Worm (Caenorhabditis elegans) whole organism, L3 larva: ENCODE measurements around the gene F10B5.3.

Experiments
- R02D3.7 ChIP-seq: fragments of 150-350 bp; optimal IDR thresholded peaks from 2 replicates; lab custom pipeline; 2014; ENCODE audit warnings: missing biosample characterization, missing genetic modification characterization
- ZK546.5 ChIP-seq: sonication (generic microtip); optimal IDR thresholded peaks from 2 replicates; lab custom pipeline; 2017; ENCODE audit warnings: missing biosample characterization, missing genetic modification characterization
- aly-2 ChIP-seq: fragments of 150-350 bp; optimal IDR thresholded peaks from 2 replicates; lab custom pipeline; 2014; ENCODE audit warnings: missing biosample characterization, missing genetic modification characterization
- ama-1 ChIP-seq: fragments of 150-350 bp; optimal IDR thresholded peaks from 2 replicates; lab custom pipeline; 2018
- ceh-82 ChIP-seq: fragments of 150-350 bp; optimal IDR thresholded peaks from 2 replicates; lab custom pipeline; 2014; ENCODE audit warnings: missing biosample characterization, missing genetic modification characterization
- ceh-9 ChIP-seq: sonication (generic microtip); optimal IDR thresholded peaks from 2 replicates; lab custom pipeline; 2018; ENCODE audit warnings: missing biosample characterization, missing genetic modification characterization
- daf-12 ChIP-seq: fragments of 150-350 bp; optimal IDR thresholded peaks from 2 replicates; lab custom pipeline; 2014; ENCODE audit warnings: missing biosample characterization, missing genetic modification reagents, missing genetic modification characterization
- elt-2 ChIP-seq: sonication (generic microtip); optimal IDR thresholded peaks from 2 replicates; lab custom pipeline; 2016; ENCODE audit warnings: missing genetic modification reagents, mild to moderate bottlenecking, missing genetic modification characterization, missing compliant biosample characterization
- elt-3 ChIP-seq, 3 experiments: fragments of 150-350 bp in 1 of 3; sonication (generic microtip) in 2 of 3; optimal IDR thresholded peaks; 2 replicates in 2 of 3; 4 replicates in 1 of 3; lab custom pipeline; 2014 to 2017; ENCODE audit warnings: missing biosample characterization in 3 of 3, missing genetic modification characterization in 3 of 3
- eor-1 ChIP-seq, 2 experiments: fragments of 150-350 bp; optimal IDR thresholded peaks; 2 replicates each; lab custom pipeline; 2014 to 2018; ENCODE audit warnings: missing biosample characterization in 2 of 2, missing genetic modification characterization in 2 of 2
- fkh-10 ChIP-seq: sonication (generic microtip); optimal IDR thresholded peaks from 2 replicates; lab custom pipeline; 2017; ENCODE audit warnings: missing biosample characterization, missing genetic modification reagents, missing genetic modification characterization
- fkh-2 ChIP-seq: fragments of 150-350 bp; optimal IDR thresholded peaks from 2 replicates; lab custom pipeline; 2014; ENCODE audit warnings: missing biosample characterization, missing genetic modification reagents, missing genetic modification characterization
- fos-1 ChIP-seq: fragments of 150-350 bp; optimal IDR thresholded peaks from 2 replicates; lab custom pipeline; 2014; ENCODE audit warnings: missing biosample characterization, missing genetic modification characterization
- hmg-11 ChIP-seq: sonication (generic microtip); optimal IDR thresholded peaks from 2 replicates; lab custom pipeline; 2016; ENCODE audit warnings: missing genetic modification characterization, missing compliant biosample characterization
- jun-1 ChIP-seq: fragments of 150-350 bp; optimal IDR thresholded peaks from 2 replicates; lab custom pipeline; 2014; ENCODE audit warnings: missing biosample characterization, missing genetic modification reagents, missing genetic modification characterization
- lsy-12 ChIP-seq: sonication (generic microtip); optimal IDR thresholded peaks from 2 replicates; lab custom pipeline; 2016; ENCODE audit warnings: mild to moderate bottlenecking, missing genetic modification characterization, missing compliant biosample characterization
- mdl-1 ChIP-seq: fragments of 150-350 bp; optimal IDR thresholded peaks from 2 replicates; lab custom pipeline; 2014; ENCODE audit warnings: missing biosample characterization, missing genetic modification characterization
- nfya-1 ChIP-seq: sonication (generic microtip); optimal IDR thresholded peaks from 2 replicates; lab custom pipeline; 2017; ENCODE audit warnings: missing genetic modification characterization, mild to moderate bottlenecking, missing compliant biosample characterization, antibody characterized with exemption, moderate library complexity; ENCODE audit not compliant: insufficient read depth
- nhr-11 ChIP-seq: fragments of 150-350 bp; optimal IDR thresholded peaks from 2 replicates; lab custom pipeline; 2014; ENCODE audit warnings: missing biosample characterization, missing genetic modification characterization
- nhr-12 ChIP-seq: fragments of 150-350 bp; optimal IDR thresholded peaks from 2 replicates; lab custom pipeline; 2014; ENCODE audit warnings: missing biosample characterization, missing genetic modification characterization
- nhr-23 ChIP-seq: fragments of 150-350 bp; optimal IDR thresholded peaks from 2 replicates; lab custom pipeline; 2014; ENCODE audit warnings: missing biosample characterization, missing genetic modification reagents, missing genetic modification characterization
- nhr-237 ChIP-seq: fragments of 150-350 bp; optimal IDR thresholded peaks from 2 replicates; lab custom pipeline; 2014; ENCODE audit warnings: missing biosample characterization, missing genetic modification characterization
- nhr-25 ChIP-seq: sonication (generic microtip); optimal IDR thresholded peaks from 2 replicates; lab custom pipeline; 2017; ENCODE audit warnings: missing biosample characterization, missing genetic modification characterization
- nhr-28 ChIP-seq: fragments of 150-350 bp; optimal IDR thresholded peaks from 2 replicates; lab custom pipeline; 2014; ENCODE audit warnings: missing biosample characterization, missing genetic modification characterization
- nhr-43 ChIP-seq: sonication (generic microtip); optimal IDR thresholded peaks from 2 replicates; lab custom pipeline; 2016; ENCODE audit warnings: mild to moderate bottlenecking, missing genetic modification characterization, missing compliant biosample characterization; ENCODE audit not compliant: poor library complexity, severe bottlenecking
- nhr-67 ChIP-seq: fragments of 150-350 bp; optimal IDR thresholded peaks from 2 replicates; lab custom pipeline; 2014; ENCODE audit warnings: missing biosample characterization, missing genetic modification characterization
- nhr-76 ChIP-seq: fragments of 150-350 bp; sonication (generic microtip); optimal IDR thresholded peaks from 5 replicates; lab custom pipeline; 2014; ENCODE audit warnings: missing biosample characterization, missing genetic modification characterization
- nhr-77 ChIP-seq: fragments of 150-350 bp; optimal IDR thresholded peaks from 2 replicates; lab custom pipeline; 2014; ENCODE audit warnings: missing biosample characterization, missing genetic modification characterization
- pqm-1 ChIP-seq: fragments of 150-350 bp; optimal IDR thresholded peaks from 2 replicates; lab custom pipeline; 2017; ENCODE audit warnings: missing biosample characterization, missing genetic modification characterization, inconsistent platforms
- skn-1 ChIP-seq: fragments of 150-350 bp; optimal IDR thresholded peaks from 2 replicates; lab custom pipeline; 2014; ENCODE audit warnings: missing biosample characterization, missing genetic modification characterization
- snpc-4 ChIP-seq: fragments of 150-350 bp; optimal IDR thresholded peaks from 2 replicates; lab custom pipeline; 2014; ENCODE audit warnings: missing biosample characterization, missing genetic modification characterization
- tbx-2 ChIP-seq: sonication (generic microtip); optimal IDR thresholded peaks from 2 replicates; lab custom pipeline; 2016; ENCODE audit warnings: mild to moderate bottlenecking, missing genetic modification characterization, missing compliant biosample characterization
- unc-39 ChIP-seq: sonication (generic microtip); optimal IDR thresholded peaks from 4 replicates; lab custom pipeline; 2017; ENCODE audit warnings: missing biosample characterization, missing genetic modification characterization
- unc-62 ChIP-seq: fragments of 150-350 bp; sonication (generic microtip); optimal IDR thresholded peaks from 4 replicates; lab custom pipeline; 2014; ENCODE audit warnings: missing biosample characterization, missing genetic modification reagents, missing genetic modification characterization
- ztf-4 ChIP-seq: fragments of 150-350 bp; optimal IDR thresholded peaks from 2 replicates; lab custom pipeline; 2014; ENCODE audit warnings: missing biosample characterization, missing genetic modification characterization

Gene F10B5.3

DNA sequence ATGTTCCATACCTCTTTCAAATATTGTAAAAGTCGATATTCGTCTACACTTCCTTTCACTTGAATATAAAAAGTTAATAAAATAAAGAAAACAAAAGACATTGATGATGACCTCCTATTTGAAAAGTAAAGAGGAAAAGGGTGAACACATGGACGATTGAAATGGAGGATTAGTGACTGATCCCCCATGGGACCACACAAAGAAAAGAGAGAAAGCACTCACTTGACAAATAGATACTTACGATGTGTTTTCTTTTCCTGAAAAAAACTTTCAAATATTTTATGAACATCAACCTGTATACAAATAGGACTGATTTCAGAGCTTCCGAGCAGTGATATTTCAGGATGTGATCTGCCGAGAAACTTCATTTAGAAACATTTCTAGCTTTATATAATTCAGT is 27.3 kb upstream of the F10B5.3 start, which contains the start of gene acr-14:
acr-14 (minus strand) TSS at position 101 of the 400 bp plus-strand sequence.
- TF ChIP-seq unc-62 (no peak), ceh-9 (no peak), nhr-28 (tag; lab: Kevin White, UChicago) (no peak), aly-2 (tag; lab: Kevin White, UChicago) (no peak), ama-1 (no peak), nhr-12 (tag; lab: Kevin White, UChicago) (no peak), nhr-11 (tag; lab: Kevin White, UChicago) (no peak), nhr-77 (tag; lab: Kevin White, UChicago) (no peak), jun-1 (tag; lab: Kevin White, UChicago) (no peak), pqm-1 (tag; lab: Kevin White, UChicago) (no peak), mdl-1 (tag; lab: Kevin White, UChicago) (no peak), nhr-237 (tag; lab: Kevin White, UChicago) (no peak), ztf-4 (tag; lab: Kevin White, UChicago) (no peak), skn-1 (tag; lab: Kevin White, UChicago) (no peak), fos-1 (no peak), lsy-12 (no peak), snpc-4 (tag; lab: Kevin White, UChicago) (no peak), nfya-1 (no peak)

DNA sequence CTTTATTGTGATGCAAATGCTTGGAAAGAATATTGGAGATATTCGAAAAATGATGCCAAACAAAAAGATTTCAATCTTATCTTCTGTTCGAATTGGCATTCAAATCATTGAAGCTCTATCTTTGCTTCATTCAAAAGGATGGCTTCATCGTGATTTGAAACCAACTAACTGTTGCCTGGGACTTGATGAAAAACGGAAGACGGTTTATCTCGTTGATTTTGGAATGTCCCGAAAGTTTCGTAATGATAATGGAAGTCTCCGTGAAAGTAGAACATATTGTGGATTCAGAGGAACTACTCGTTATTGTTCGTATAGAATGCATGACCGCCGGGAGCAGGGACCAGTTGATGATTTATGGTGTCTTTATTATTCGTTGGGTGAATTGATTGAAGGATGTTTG is 24.3 kb upstream of the F10B5.3 start:
- TF ChIP-seq nhr-67 = no peak
- no peak for TF ChIP-seq nhr-25 (tag; lab: Kevin White, UChicago)
- no peak for TF ChIP-seq tbx-2 (tag; lab: Kevin White, UChicago)
- no peak for TF ChIP-seq nhr-11 (tag; lab: Kevin White, UChicago)
- no peak for TF ChIP-seq R02D3.7 (tag; lab: Kevin White, UChicago)
- TF ChIP-seq aly-2 (tag; lab: Kevin White, UChicago) = no peak
- no peak for TF ChIP-seq fkh-10
- TF ChIP-seq jun-1 (tag; lab: Kevin White, UChicago) = no peak
- no peak for TF ChIP-seq elt-3 (tag; optimal IDR thresholded peaks at IDR 0.05; lab: Kevin White, UChicago)

DNA sequence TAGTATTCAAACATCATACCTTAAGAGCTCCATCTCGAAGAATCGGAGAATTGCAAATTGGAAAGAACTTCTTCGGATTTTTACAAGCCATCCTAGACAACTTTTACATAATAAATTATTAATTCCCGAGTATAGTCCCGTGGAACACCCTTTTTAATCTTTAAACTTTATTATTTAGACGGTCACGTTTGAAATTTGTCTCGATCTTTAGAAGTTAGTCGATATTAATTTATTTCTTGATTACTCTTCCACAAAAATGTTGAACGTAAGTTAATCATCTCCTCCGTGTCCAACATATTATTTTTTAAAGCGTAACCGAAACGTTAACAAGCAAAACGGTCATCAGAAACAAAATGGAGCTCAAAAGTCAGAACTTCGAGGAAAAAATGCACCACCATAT is 23.6 kb upstream of the F10B5.3 start, which contains the start of the genes decr-1.3 and T05C12.1:
decr-1.3 (minus strand) TSS at position 101 of the 400 bp plus-strand sequence.
T05C12.1 (plus strand) TSS at position 232 of the 400 bp plus-strand sequence.
- no peak for TF ChIP-seq aly-2 (tag; lab: Kevin White, UChicago)
- TF ChIP-seq fkh-2 (tag; lab: Kevin White, UChicago) = no peak
- TF ChIP-seq nhr-43 (tag; lab: Kevin White, UChicago) = no peak
- no peak for TF ChIP-seq ceh-82 (tag; lab: Kevin White, UChicago)
- TF ChIP-seq skn-1 (tag; lab: Kevin White, UChicago) = no peak
- no peak for TF ChIP-seq elt-2 (tag; lab: Kevin White, UChicago)
- no peak for TF ChIP-seq hmg-11
- no peak for TF ChIP-seq nhr-25 (tag; lab: Kevin White, UChicago)

DNA sequence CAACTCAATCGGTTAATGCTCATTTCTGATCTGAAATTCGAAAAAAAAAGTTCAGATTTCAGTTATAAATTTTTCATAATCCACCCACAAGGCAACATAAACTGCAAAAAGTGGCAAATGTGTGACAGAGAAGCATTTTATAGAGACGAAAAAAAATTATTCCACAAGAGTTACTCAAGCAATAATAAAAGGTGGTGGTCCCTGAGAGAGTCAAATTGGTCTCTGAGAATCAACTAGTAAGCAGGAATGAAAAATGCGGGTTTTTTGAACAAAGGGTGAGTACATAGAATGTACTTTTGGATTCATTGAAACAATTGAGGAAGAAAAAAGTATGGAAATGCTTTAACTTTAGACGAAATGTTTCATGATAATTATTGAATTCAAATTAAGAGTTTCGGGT is 20.5 kb upstream of the F10B5.3 start, which contains the start of gene T05C12.11:
T05C12.11 (minus strand) TSS at position 101 of the 400 bp plus-strand sequence.
- no peak for TF ChIP-seq ZK546.5
- no peak for TF ChIP-seq fkh-2 (tag; lab: Kevin White, UChicago)
- TF ChIP-seq nhr-43 (tag; lab: Kevin White, UChicago) = no peak
- TF ChIP-seq, all 47 proteins: peak for 0

DNA sequence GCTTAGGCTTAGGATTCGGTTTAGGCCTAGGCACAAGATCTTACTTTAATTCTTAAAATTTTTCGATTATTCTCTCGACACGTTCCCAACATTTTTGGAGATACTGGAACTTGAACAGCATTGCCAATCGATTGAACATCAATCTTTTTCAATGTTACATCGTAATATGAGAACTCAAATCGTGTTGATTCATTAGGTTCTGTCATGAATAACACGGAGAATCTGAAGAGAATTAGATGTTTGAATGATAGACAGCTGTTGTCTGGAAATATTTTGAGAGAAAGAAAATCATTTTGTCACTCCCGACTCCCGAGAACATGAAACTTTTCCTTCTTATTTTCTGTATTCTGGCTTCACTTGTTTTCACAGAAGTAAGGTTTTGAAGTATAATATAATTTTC is 19.5 kb upstream of the F10B5.3 start, which contains the start of gene T05C12.15:
T05C12.15 (plus strand) TSS at position 301 of the 400 bp plus-strand sequence.
- no peak for TF ChIP-seq tbx-2 (tag; lab: Kevin White, UChicago)
- no peak for TF ChIP-seq ceh-82 (tag; lab: Kevin White, UChicago)
- no peak for TF ChIP-seq nhr-23 (tag; lab: Kevin White, UChicago)
- TF ChIP-seq ztf-4 (tag; lab: Kevin White, UChicago) = no peak
- TF ChIP-seq aly-2 (tag; lab: Kevin White, UChicago) = no peak
- TF ChIP-seq R02D3.7 (tag; lab: Kevin White, UChicago) = no peak
- TF ChIP-seq unc-39 (tag; lab: Kevin White, UChicago) = no peak
- no peak for TF ChIP-seq unc-62
- TF ChIP-seq nfya-1 = no peak
- no peak for TF ChIP-seq fkh-2 (tag; lab: Kevin White, UChicago)
- no peak for TF ChIP-seq ceh-9
- no peak for TF ChIP-seq elt-3 (tag; optimal IDR thresholded peaks at IDR 0.05; lab: Kevin White, UChicago)
- no peak for TF ChIP-seq nhr-67
- no peak for TF ChIP-seq nhr-76 (tag; lab: Kevin White, UChicago)
- TF ChIP-seq eor-1 (tag; optimal IDR thresholded peaks at IDR 0.05; lab: Kevin White, UChicago) = no peak
- TF ChIP-seq daf-12 (tag; lab: Kevin White, UChicago) = no peak
